Worm (Caenorhabditis elegans) whole organism, young adult: ENCODE data around the gene C50F4.8.

Experiments
- B0019.2 ChIP-seq: fragments of 200-800 bp; sonication (Bioruptor generic); conservative IDR thresholded peaks from 2 replicates; pipeline ENCODE4 v1.3.6; 2022; ENCODE audit warnings: missing genetic modification reagents, missing genetic modification characterization, missing compliant biosample characterization
- B0035.1 ChIP-seq: sonication (generic microtip); optimal IDR thresholded peaks from 2 replicates; lab custom pipeline; 2016; ENCODE audit warnings: missing genetic modification characterization, mild to moderate bottlenecking, missing compliant biosample characterization, missing genotype, missing genetic modification reagents
- B0336.3 ChIP-seq: fragments of 200-800 bp; sonication (Bioruptor generic); IDR thresholded peaks from 2 replicates; pipeline ENCODE4 v1.3.6; 2022; ENCODE audit warnings: missing genetic modification characterization, missing compliant biosample characterization
- F49E8.2 ChIP-seq: sonication (generic microtip); optimal IDR thresholded peaks from 3 replicates; lab custom pipeline; 2017; ENCODE audit warnings: missing genetic modification characterization, mild to moderate bottlenecking, missing compliant biosample characterization, antibody characterized with exemption, moderate library complexity; ENCODE audit not compliant: insufficient read depth
- F52B5.7 ChIP-seq: sonication (generic microtip); optimal IDR thresholded peaks from 2 replicates; lab custom pipeline; 2016; ENCODE audit warnings: mild to moderate bottlenecking, missing genetic modification characterization, missing compliant biosample characterization
- F57A8.1 ChIP-seq: fragments of 200-800 bp; sonication (Bioruptor generic); optimal IDR thresholded peaks from 2 replicates; lab custom pipeline; 2018; ENCODE audit warnings: mild to moderate bottlenecking, missing genetic modification characterization, moderate library complexity, missing compliant biosample characterization
- F57C9.4 ChIP-seq: sonication (generic microtip); optimal IDR thresholded peaks from 2 replicates; lab custom pipeline; 2017; ENCODE audit warnings: mild to moderate bottlenecking, missing genetic modification characterization, missing compliant biosample characterization
- Y53G8AR.9 ChIP-seq: fragments of 200-800 bp; sonication (Bioruptor generic); conservative IDR thresholded peaks from 2 replicates; pipeline ENCODE4 v1.3.6; 2022; ENCODE audit warnings: missing genetic modification reagents, missing genetic modification characterization, missing compliant biosample characterization
- Y56A3A.18 ChIP-seq: fragments of 200-800 bp; sonication (Bioruptor generic); IDR thresholded peaks from 2 replicates; pipeline ENCODE4 v1.3.6; 2022; ENCODE audit warnings: missing genetic modification reagents, missing genetic modification characterization, missing compliant biosample characterization
- Y67H2A.10 ChIP-seq: fragments of 200-800 bp; sonication (Bioruptor generic); conservative IDR thresholded peaks from 2 replicates; pipeline ENCODE4 v1.3.6; 2022; ENCODE audit warnings: missing genetic modification reagents, missing genetic modification characterization, missing compliant biosample characterization
- Y79H2A.3 ChIP-seq: fragments of 200-800 bp; sonication (Bioruptor generic); conservative IDR thresholded peaks from 2 replicates; pipeline ENCODE4 v1.3.6; 2022; ENCODE audit warnings: missing genetic modification reagents, missing genetic modification characterization, missing compliant biosample characterization
- ZK185.1 ChIP-seq: sonication (generic microtip); optimal IDR thresholded peaks from 2 replicates; lab custom pipeline; 2016; ENCODE audit warnings: mild to moderate bottlenecking, missing genetic modification characterization, missing compliant biosample characterization; ENCODE audit not compliant: poor library complexity, severe bottlenecking
- akir-1 ChIP-seq: fragments of 200-800 bp; sonication (Bioruptor generic); optimal IDR thresholded peaks from 2 replicates; lab custom pipeline; 2018; ENCODE audit warnings: mild to moderate bottlenecking, missing genetic modification characterization, moderate library complexity, missing compliant biosample characterization
- atf-7 ChIP-seq: sonication (generic microtip); optimal IDR thresholded peaks from 2 replicates; lab custom pipeline; 2017; ENCODE audit warnings: mild to moderate bottlenecking, missing genetic modification characterization, missing compliant biosample characterization
- dox-1 ChIP-seq: fragments of 200-800 bp; sonication (Bioruptor generic); IDR thresholded peaks from 2 replicates; pipeline ENCODE4 v1.3.6; 2022; ENCODE audit warnings: missing genetic modification reagents, missing genetic modification characterization, missing compliant biosample characterization
- dpff-1 ChIP-seq: sonication (generic microtip); optimal IDR thresholded peaks from 2 replicates; lab custom pipeline; 2017; ENCODE audit warnings: mild to moderate bottlenecking, missing genetic modification characterization, missing compliant biosample characterization
- efl-1 ChIP-seq: fragments of 150-350 bp; optimal IDR thresholded peaks from 2 replicates; lab custom pipeline; 2014; ENCODE audit warnings: missing biosample characterization, missing genetic modification reagents, missing genetic modification characterization
- egl-44 ChIP-seq: fragments of 200-800 bp; sonication (Bioruptor generic); IDR thresholded peaks from 2 replicates; pipeline ENCODE4 v1.3.6; 2022; ENCODE audit warnings: missing genetic modification reagents, missing genetic modification characterization, missing compliant biosample characterization
- ekl-4 ChIP-seq: fragments of 200-800 bp; sonication (Bioruptor generic); IDR thresholded peaks from 2 replicates; pipeline ENCODE4 v1.3.6; 2022; ENCODE audit warnings: missing genetic modification reagents, missing genetic modification characterization, missing compliant biosample characterization
- gei-17 ChIP-seq: fragments of 200-800 bp; sonication (Bioruptor generic); optimal IDR thresholded peaks from 2 replicates; lab custom pipeline; 2018; ENCODE audit warnings: mild to moderate bottlenecking, missing genetic modification characterization, missing compliant biosample characterization
- him-1 ChIP-seq: sonication (generic microtip); optimal IDR thresholded peaks from 2 replicates; lab custom pipeline; 2016; ENCODE audit warnings: missing genotype, missing genetic modification reagents, missing genetic modification characterization, missing compliant biosample characterization
- hmg-1.2 ChIP-seq: fragments of 200-800 bp; sonication (Bioruptor generic); IDR thresholded peaks from 2 replicates; pipeline ENCODE4 v1.3.6; 2022; ENCODE audit warnings: missing genetic modification reagents, missing genetic modification characterization, missing compliant biosample characterization
- hsf-1 ChIP-seq: fragments of 200-800 bp; sonication (Bioruptor generic); IDR thresholded peaks from 2 replicates; pipeline ENCODE4 v1.3.6; 2022; ENCODE audit warnings: missing genetic modification reagents, missing genetic modification characterization, missing compliant biosample characterization
- let-526 ChIP-seq: fragments of 200-800 bp; sonication (Bioruptor generic); IDR thresholded peaks from 2 replicates; pipeline ENCODE4 v1.3.6; 2022; ENCODE audit warnings: missing genetic modification reagents, missing genetic modification characterization, missing compliant biosample characterization
- lir-1 ChIP-seq: fragments of 200-800 bp; sonication (Bioruptor generic); conservative IDR thresholded peaks from 2 replicates; pipeline ENCODE4 v1.3.6; 2022; ENCODE audit warnings: missing genetic modification reagents, missing genetic modification characterization, missing compliant biosample characterization
- lsl-1 ChIP-seq: fragments of 200-800 bp; sonication (Bioruptor generic); optimal IDR thresholded peaks from 2 replicates; lab custom pipeline; 2018; ENCODE audit warnings: mild to moderate bottlenecking, missing genetic modification characterization, moderate library complexity, missing compliant biosample characterization
- madf-10 ChIP-seq: sonication (generic microtip); optimal IDR thresholded peaks from 2 replicates; lab custom pipeline; 2016; ENCODE audit warnings: mild to moderate bottlenecking, missing genetic modification characterization, missing compliant biosample characterization
- madf-6 ChIP-seq: fragments of 200-800 bp; sonication (Bioruptor generic); IDR thresholded peaks from 2 replicates; pipeline ENCODE4 v1.3.6; 2022; ENCODE audit warnings: missing genetic modification reagents, missing genetic modification characterization, missing compliant biosample characterization
- madf-8 ChIP-seq: fragments of 200-800 bp; sonication (Bioruptor generic); conservative IDR thresholded peaks from 2 replicates; pipeline ENCODE4 v1.3.6; 2022; ENCODE audit warnings: missing genetic modification reagents, missing genetic modification characterization, missing compliant biosample characterization
- mes-4 ChIP-seq: sonication (generic microtip); optimal IDR thresholded peaks from 2 replicates; lab custom pipeline; 2016; ENCODE audit warnings: missing genotype, missing genetic modification characterization, missing compliant biosample characterization
- nfya-1 ChIP-seq: sonication (generic microtip); optimal IDR thresholded peaks from 2 replicates; lab custom pipeline; 2017; ENCODE audit warnings: antibody characterized with exemption, missing compliant biosample characterization, missing genetic modification characterization, borderline replicate concordance; ENCODE audit not compliant: insufficient read depth
- nhr-179 ChIP-seq: sonication (generic microtip); optimal IDR thresholded peaks from 2 replicates; lab custom pipeline; 2016; ENCODE audit warnings: mild to moderate bottlenecking, missing genetic modification characterization, missing compliant biosample characterization
- nhr-27 ChIP-seq: fragments of 200-800 bp; sonication (Bioruptor generic); optimal IDR thresholded peaks from 2 replicates; lab custom pipeline; 2018; ENCODE audit warnings: mild to moderate bottlenecking, missing genetic modification characterization, moderate library complexity, missing compliant biosample characterization
- nhr-80 ChIP-seq: sonication (generic microtip); optimal IDR thresholded peaks from 2 replicates; lab custom pipeline; 2016; ENCODE audit warnings: missing genetic modification characterization, missing compliant biosample characterization
- nhr-90 ChIP-seq: sonication (generic microtip); optimal IDR thresholded peaks from 2 replicates; lab custom pipeline; 2016; ENCODE audit warnings: missing genotype, mild to moderate bottlenecking, missing genetic modification characterization, missing compliant biosample characterization
- rcor-1 ChIP-seq: fragments of 200-800 bp; sonication (Bioruptor generic); IDR thresholded peaks from 2 replicates; pipeline ENCODE4 v1.3.6; 2022; ENCODE audit warnings: missing genetic modification reagents, missing genetic modification characterization, missing compliant biosample characterization
- rpc-1 ChIP-seq, 2 experiments: fragments of 150-350 bp in 1 of 2; sonication (generic microtip) in 1 of 2; optimal IDR thresholded peaks; 2 replicates each; lab custom pipeline; 2014 to 2018; ENCODE audit warnings: missing biosample characterization in 1 of 2, missing genetic modification characterization in 1 of 2, missing genetic modification reagents in 1 of 2, missing genotype in 1 of 2
- sea-2 ChIP-seq: fragments of 200-800 bp; sonication (Bioruptor generic); IDR thresholded peaks from 2 replicates; pipeline ENCODE4 v1.3.6; 2022; ENCODE audit warnings: missing genetic modification characterization, missing compliant biosample characterization
- snpc-1.1 ChIP-seq: sonication (generic microtip); optimal IDR thresholded peaks from 2 replicates; lab custom pipeline; 2017; ENCODE audit warnings: missing genetic modification characterization, mild to moderate bottlenecking, missing compliant biosample characterization, antibody characterized with exemption, moderate library complexity, missing genotype, missing genetic modification reagents; ENCODE audit not compliant: insufficient read depth
- snpc-1.3 ChIP-seq: sonication (generic microtip); optimal IDR thresholded peaks from 2 replicates; lab custom pipeline; 2017; ENCODE audit warnings: missing genetic modification characterization, mild to moderate bottlenecking, missing compliant biosample characterization, antibody characterized with exemption, moderate library complexity, missing genotype, missing genetic modification reagents; ENCODE audit not compliant: insufficient read depth
- snpc-4 ChIP-seq, 5 experiments: fragments of 150-350 bp in 1 of 5; sonication (generic microtip) in 4 of 5; optimal IDR thresholded peaks; 2 replicates each; lab custom pipeline; 2014 to 2018; ENCODE audit warnings: missing genetic modification characterization in 5 of 5, missing biosample characterization in 3 of 5, antibody characterized with exemption in 2 of 5, mild to moderate bottlenecking in 2 of 5, missing compliant biosample characterization in 2 of 5, missing genotype in 2 of 5, moderate library complexity in 2 of 5, missing genetic modification reagents in 1 of 5
- somi-1 ChIP-seq: fragments of 200-800 bp; sonication (Bioruptor generic); optimal IDR thresholded peaks from 2 replicates; lab custom pipeline; 2018; ENCODE audit warnings: mild to moderate bottlenecking, missing genetic modification characterization, missing compliant biosample characterization
- tbp1 ChIP-seq: fragments of 200-800 bp; sonication (Bioruptor generic); optimal IDR thresholded peaks from 2 replicates; lab custom pipeline; 2018; ENCODE audit warnings: mild to moderate bottlenecking, missing genetic modification characterization, missing compliant biosample characterization
- tbx-9 ChIP-seq: sonication (generic microtip); optimal IDR thresholded peaks from 2 replicates; lab custom pipeline; 2016; ENCODE audit warnings: borderline replicate concordance, missing genetic modification characterization, inconsistent platforms, missing compliant biosample characterization
- unc-62 ChIP-seq: fragments of 150-350 bp; optimal IDR thresholded peaks from 2 replicates; lab custom pipeline; 2014; ENCODE audit warnings: missing biosample characterization, missing genetic modification reagents, missing genetic modification characterization
- zfh-2 ChIP-seq: fragments of 200-800 bp; sonication (Bioruptor generic); conservative IDR thresholded peaks from 2 replicates; pipeline ENCODE4 v1.3.6; 2022; ENCODE audit warnings: missing genetic modification reagents, missing genetic modification characterization, missing compliant biosample characterization
- ztf-3 ChIP-seq: fragments of 200-800 bp; sonication (Bioruptor generic); optimal IDR thresholded peaks from 2 replicates; lab custom pipeline; 2018; ENCODE audit warnings: mild to moderate bottlenecking, missing genetic modification characterization, missing compliant biosample characterization

C50F4.8 gene

ce11 chrV:9549459-9549858, 30.8 kb upstream of the C50F4.8 start, which contains the start of gene nstp-10 (continued):
- peak; percentile 75; the same call in 1 of the 2 replicates for TF ChIP-seq hsf-1
- TF ChIP-seq snpc-1.1, result peak; percentile 81
- no peak for TF ChIP-seq madf-10 (tag; lab: Kevin White, UChicago)
- peak; percentile 98 for TF ChIP-seq lsl-1 (GFP tag; lab: Kevin White, UChicago)
- TF ChIP-seq akir-1 (GFP tag; lab: Kevin White, UChicago), result no peak
- peak; percentile 54; the same call in 1 of the 2 replicates for TF ChIP-seq Y67H2A.10 (GFP tag; lab: Robert Waterston, UW)
- TF ChIP-seq rpc-1 (optimal IDR thresholded peaks at IDR 0.05; lab: Kevin White, UChicago), result no peak
- no peak for TF ChIP-seq rpc-1 (tag; optimal IDR thresholded peaks at IDR 0.05; lab: Kevin White, UChicago)
- TF ChIP-seq B0336.3 (GFP tag; lab: Robert Waterston, UW), result peak; percentile 82
- no peak for TF ChIP-seq tbx-9 (tag; lab: Kevin White, UChicago)
- peak; percentile 88 for TF ChIP-seq efl-1 (GFP tag; lab: Kevin White, UChicago)
- no peak for TF ChIP-seq nhr-179 (tag; lab: Kevin White, UChicago)
- no peak for TF ChIP-seq dpff-1 (tag; lab: Kevin White, UChicago)
- peak; percentile 60 for TF ChIP-seq him-1
- TF ChIP-seq F57C9.4, result no peak
- peak; percentile 69 for TF ChIP-seq hmg-1.2 (GFP tag; lab: Robert Waterston, UW)
- TF ChIP-seq let-526 (GFP tag; lab: Robert Waterston, UW), result no peak
- TF ChIP-seq dox-1 (GFP tag; lab: Robert Waterston, UW), result peak; percentile 97
- TF ChIP-seq nfya-1 (tag; lab: Kevin White, UChicago), result no peak
- TF ChIP-seq F57A8.1 (GFP tag; lab: Kevin White, UChicago), result no peak
- peak; percentile 79 for TF ChIP-seq ekl-4 (GFP tag; lab: Robert Waterston, UW)
- no peak for TF ChIP-seq nhr-90 (tag; lab: Kevin White, UChicago)
- TF ChIP-seq unc-62 (GFP tag; lab: Kevin White, UChicago), result no peak
- no peak for TF ChIP-seq egl-44 (GFP tag; lab: Robert Waterston, UW)
- TF ChIP-seq tbp1 (GFP tag; lab: Kevin White, UChicago), result peak; percentile 72
- TF ChIP-seq madf-6 (GFP tag; lab: Robert Waterston, UW), result peak; percentile 97
- peak; percentile 49 for TF ChIP-seq ZK185.1 (tag; lab: Kevin White, UChicago)
- peak; percentile 68; the same call in 1 of the 2 replicates for TF ChIP-seq Y53G8AR.9 (GFP tag; lab: Robert Waterston, UW)
- peak; percentile 94 for TF ChIP-seq snpc-1.3
- no peak for TF ChIP-seq B0035.1 (tag; lab: Kevin White, UChicago)
- peak; percentile 91 for TF ChIP-seq madf-8
- no peak for TF ChIP-seq nhr-80 (tag; lab: Kevin White, UChicago)
- TF ChIP-seq snpc-4 (GFP tag; optimal IDR thresholded peaks at IDR 0.05; lab: Kevin White, UChicago), result peak; percentile 59
- TF ChIP-seq snpc-4 (tag; optimal IDR thresholded peaks at IDR 0.05; lab: Kevin White, UChicago), result peak; percentile 60 to 78 (median 74)
- no peak for TF ChIP-seq F52B5.7 (tag; lab: Kevin White, UChicago)
- peak; percentile 89 for TF ChIP-seq rcor-1 (GFP tag; lab: Robert Waterston, UW)
- TF ChIP-seq lir-1 (GFP tag; lab: Robert Waterston, UW), result peak; percentile 71
- no peak for TF ChIP-seq sea-2 (GFP tag; lab: Robert Waterston, UW)
- TF ChIP-seq Y56A3A.18 (GFP tag; lab: Robert Waterston, UW), result no peak
- no peak for TF ChIP-seq atf-7 (tag; lab: Kevin White, UChicago)
- no peak for TF ChIP-seq ztf-3 (GFP tag; lab: Kevin White, UChicago)
- peak; percentile 98 for TF ChIP-seq B0019.2 (GFP tag; lab: Robert Waterston, UW)
- TF ChIP-seq nhr-27 (tag; lab: Kevin White, UChicago), result no peak
- no peak for TF ChIP-seq gei-17
- no peak for TF ChIP-seq zfh-2 (GFP tag; lab: Robert Waterston, UW)
- TF ChIP-seq mes-4 (tag; lab: Kevin White, UChicago), result no peak
- peak; percentile 77; the same call in 1 of the 2 replicates for TF ChIP-seq Y79H2A.3
- no peak for TF ChIP-seq somi-1 (GFP tag; lab: Kevin White, UChicago)
- peak; percentile 91 for TF ChIP-seq F49E8.2
